Worm (Caenorhabditis elegans): ENCODE data around the gene F53F1.3.

- TF ChIP-seq elt-3 (tag; optimal IDR thresholded peaks at IDR 0.05) (no peak), nhr-11 (tag; optimal IDR thresholded peaks at IDR 0.05) (no peak), mdl-1 (tag; optimal IDR thresholded peaks at IDR 0.05) (no peak), ets-5 (GFP tag; IDR thresholded peaks at IDR 0.05) (no peak), lin-14 (GFP tag; optimal IDR thresholded peaks at IDR 0.05) (no peak), snpc-4 (tag; optimal IDR thresholded peaks at IDR 0.05) (no peak), rnt-1 (tag; optimal IDR thresholded peaks at IDR 0.05) (no peak), fos-1 (tag; optimal IDR thresholded peaks at IDR 0.05) (no peak), ztf-11 (tag; optimal IDR thresholded peaks at IDR 0.05) (no peak), vab-15 (tag; optimal IDR thresholded peaks at IDR 0.05) (no peak), pqm-1 (tag; optimal IDR thresholded peaks at IDR 0.05) (no peak)
Measured at ce11 chrV:13421697-13422096, 13.7 kb downstream of the F53F1.3 start.
